Worm (Caenorhabditis elegans): ENCODE data around the gene F14D2.19.

- TF ChIP-seq mef-2 (tag; optimal IDR thresholded peaks at IDR 0.05): no peak
- no peak for TF ChIP-seq zag-1 (tag; optimal IDR thresholded peaks at IDR 0.05)
- TF ChIP-seq lin-14 (GFP tag; optimal IDR thresholded peaks at IDR 0.05): no peak
- no peak for TF ChIP-seq elt-2 (tag; optimal IDR thresholded peaks at IDR 0.05)
- TF ChIP-seq ama-1 (optimal IDR thresholded peaks at IDR 0.05): no peak
- TF ChIP-seq jun-1 (tag; optimal IDR thresholded peaks at IDR 0.05): no peak
Observed at ce11 chrII:3376789-3377188, 39.9 kb upstream of the F14D2.19 start, which contains the start of gene bath-9.

Measured in whole organism, L1 larva.